Fruit fly (Drosophila melanogaster) whole organism: ENCODE results near the gene CG6695.

ENCODE experiments used
- EcR ChIP-seq, 2 experiments: fragments of >200 bp; optimal IDR thresholded peaks; 2 replicates each; lab custom pipeline; 2017; ENCODE audit warnings: missing biosample characterization in 2 of 2, missing genetic modification characterization in 2 of 2, missing genetic modification reagents in 2 of 2
- usp ChIP-seq: fragments of >200 bp; optimal IDR thresholded peaks from 2 replicates; lab custom pipeline; 2017; ENCODE audit warnings: missing biosample characterization, missing genetic modification characterization, mixed read lengths

DNA sequence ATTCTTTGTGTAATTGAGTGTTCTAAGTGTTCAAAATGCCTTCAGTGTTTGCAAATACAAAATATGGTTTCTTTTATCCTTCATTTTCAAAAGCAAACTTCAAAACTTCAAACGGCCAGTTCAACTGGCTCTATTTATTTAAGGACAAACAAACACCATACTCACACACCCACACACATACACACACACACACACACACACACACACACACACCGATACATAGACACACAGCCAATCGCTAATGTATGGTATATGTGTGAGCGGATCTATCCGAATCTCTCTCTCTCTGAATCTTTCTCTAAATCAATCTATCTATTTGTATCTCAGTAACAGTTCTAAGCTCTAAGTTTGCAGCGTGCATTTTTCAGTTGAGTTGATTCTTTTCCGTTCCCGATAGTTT, 37.9 kb downstream of the CG6695 start:
- TF ChIP-seq usp (GFP tag; lab: Kevin White, UChicago): no peak
- TF ChIP-seq EcR (GFP tag; optimal IDR thresholded peaks at IDR 0.05; lab: Kevin White, UChicago): no peak
